Fruit fly (Drosophila melanogaster): Measurements from ENCODE around the gene CG9281.

CG9281 gene

DNA sequence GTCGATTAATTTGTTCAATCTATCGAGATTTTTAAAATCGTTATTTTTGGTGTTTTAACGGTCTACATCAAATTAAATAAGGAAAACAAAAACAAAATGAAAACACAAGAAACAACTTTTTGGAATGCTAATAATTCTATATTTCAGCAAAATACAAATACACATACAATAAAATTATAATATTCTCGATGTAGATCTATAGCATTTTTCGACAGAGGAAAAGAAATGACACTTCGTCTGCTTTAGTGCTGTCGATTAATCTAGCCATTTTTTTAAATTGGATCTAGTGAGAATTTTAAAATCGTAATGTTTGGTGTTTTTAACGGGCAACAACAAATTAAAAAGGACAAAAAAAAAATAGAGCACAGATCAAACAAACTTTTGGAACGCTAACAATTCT is 26.8 kb upstream of the CG9281 start, which contains the start of gene Arp6:
Arp6 (minus strand) TSS at position 11 of the 400 bp plus-strand sequence.
- TF ChIP-seq insv (optimal IDR thresholded peaks at IDR 0.05) (no peak), Sin3A (optimal IDR thresholded peaks at IDR 0.05) (no peak), Myc (optimal IDR thresholded peaks at IDR 0.05) (no peak), h (optimal IDR thresholded peaks at IDR 0.05) (no peak), psq (optimal IDR thresholded peaks at IDR 0.05) (no peak), ttk (optimal IDR thresholded peaks at IDR 0.05) (no peak)

DNA sequence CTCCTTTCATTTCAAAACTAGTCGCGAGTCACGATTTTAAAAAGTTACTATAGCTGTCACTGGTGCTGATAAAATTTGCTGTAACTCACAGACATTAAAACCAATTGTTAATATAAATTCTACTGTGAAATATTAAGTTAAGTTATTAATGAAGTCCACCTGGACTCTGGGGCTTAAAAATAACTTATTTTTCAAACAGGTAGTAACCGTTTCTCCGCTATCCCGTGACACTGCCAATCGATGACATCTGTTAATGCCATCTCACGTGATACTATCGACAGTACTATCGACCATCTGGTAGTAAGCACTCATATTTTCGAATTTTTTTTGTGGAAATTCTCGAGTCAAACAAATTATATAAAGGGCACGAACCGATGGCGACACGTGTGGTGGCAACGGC is 23.7 kb upstream of the CG9281 start, which contains the start of the genes CG12379 and MagR:
CG12379 (minus strand) TSS at position 2 of the 400 bp plus-strand sequence.
MagR (plus strand) TSS at position 276 of the 400 bp plus-strand sequence.
- TF ChIP-seq ttk (optimal IDR thresholded peaks at IDR 0.05) (no peak), h (optimal IDR thresholded peaks at IDR 0.05) (no peak), Myc (optimal IDR thresholded peaks at IDR 0.05) (no peak), Sin3A (optimal IDR thresholded peaks at IDR 0.05) (no peak), psq (optimal IDR thresholded peaks at IDR 0.05) (no peak), insv (optimal IDR thresholded peaks at IDR 0.05) (no peak)

- TF ChIP-seq h (optimal IDR thresholded peaks at IDR 0.05) (no peak), ttk (optimal IDR thresholded peaks at IDR 0.05) (no peak), Sin3A (optimal IDR thresholded peaks at IDR 0.05) (no peak), insv (optimal IDR thresholded peaks at IDR 0.05) (no peak), psq (optimal IDR thresholded peaks at IDR 0.05) (no peak), Myc (optimal IDR thresholded peaks at IDR 0.05) (no peak)
These were observed 23.0 kb upstream of the CG9281 start for dm6 chrX:15733192-15733892.

DNA sequence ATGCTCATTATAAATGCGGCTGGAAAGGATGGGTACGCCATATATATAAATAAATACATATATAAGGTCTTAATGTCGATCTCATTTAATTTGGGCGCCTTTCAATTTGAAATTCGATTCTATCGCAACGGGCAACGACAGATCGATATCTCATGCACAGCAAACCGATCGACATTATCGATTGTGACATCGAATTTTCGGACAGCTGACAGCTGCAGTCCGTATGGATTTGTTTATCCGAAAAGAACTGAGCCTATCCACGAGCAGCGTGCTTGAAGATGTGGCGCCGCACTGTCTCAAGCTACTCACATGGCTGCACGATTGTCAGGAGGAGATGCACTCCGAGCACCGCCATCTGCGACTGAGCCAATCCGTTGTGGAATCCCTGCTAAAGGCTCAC is 21.6 kb upstream of the CG9281 start, which contains the start of gene CG8191:
CG8191 (plus strand) TSS at position 211 of the 400 bp plus-strand sequence.
- no peak for TF ChIP-seq ttk (optimal IDR thresholded peaks at IDR 0.05)
- no peak for TF ChIP-seq h (optimal IDR thresholded peaks at IDR 0.05)
- no peak for TF ChIP-seq insv (optimal IDR thresholded peaks at IDR 0.05)
- no peak for TF ChIP-seq Myc (optimal IDR thresholded peaks at IDR 0.05)
- TF ChIP-seq psq (optimal IDR thresholded peaks at IDR 0.05), result no peak
- TF ChIP-seq Sin3A (optimal IDR thresholded peaks at IDR 0.05), result no peak

dm6 chrX:15712409-15712808 is 2.1 kb upstream of the CG9281 start, which contains the start of gene HUWE1:
HUWE1 (plus strand) TSS chrX:15712628.
- TF ChIP-seq Myc (optimal IDR thresholded peaks at IDR 0.05) (no peak), ttk (optimal IDR thresholded peaks at IDR 0.05) (no peak), insv (optimal IDR thresholded peaks at IDR 0.05) (no peak)

dm6 chrX:15710751-15711179 is 426 bp upstream of the CG9281 start:
- TF ChIP-seq Myc (optimal IDR thresholded peaks at IDR 0.05) (no peak), Sin3A (optimal IDR thresholded peaks at IDR 0.05) (no peak), psq (optimal IDR thresholded peaks at IDR 0.05) (no peak), ttk (optimal IDR thresholded peaks at IDR 0.05) (no peak), h (optimal IDR thresholded peaks at IDR 0.05) (no peak), insv (optimal IDR thresholded peaks at IDR 0.05) (no peak)

DNA sequence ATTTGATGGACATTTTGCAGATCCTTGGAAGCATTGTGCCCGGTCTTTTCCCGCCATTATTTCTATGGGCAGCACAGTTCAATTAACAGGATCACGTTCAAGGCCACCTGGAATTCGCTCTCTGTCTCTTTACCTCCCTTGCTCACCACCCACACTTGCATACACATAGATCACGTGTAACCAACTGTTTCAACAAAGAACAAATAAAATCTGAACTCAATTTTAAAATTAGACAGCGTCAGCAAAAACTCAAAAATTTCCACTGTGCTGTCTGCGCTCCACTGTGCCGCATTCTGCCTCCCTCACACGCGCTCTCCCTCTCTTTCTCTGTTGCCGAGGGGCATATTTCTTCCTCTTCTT is 735 bp downstream of the CG9281 start:
- TF ChIP-seq insv (optimal IDR thresholded peaks at IDR 0.05), result no peak
- TF ChIP-seq h (optimal IDR thresholded peaks at IDR 0.05), result no peak
- no peak for TF ChIP-seq Myc (optimal IDR thresholded peaks at IDR 0.05)
- no peak for TF ChIP-seq ttk (optimal IDR thresholded peaks at IDR 0.05)
- no peak for TF ChIP-seq psq (optimal IDR thresholded peaks at IDR 0.05)
- no peak for TF ChIP-seq Sin3A (optimal IDR thresholded peaks at IDR 0.05)

DNA sequence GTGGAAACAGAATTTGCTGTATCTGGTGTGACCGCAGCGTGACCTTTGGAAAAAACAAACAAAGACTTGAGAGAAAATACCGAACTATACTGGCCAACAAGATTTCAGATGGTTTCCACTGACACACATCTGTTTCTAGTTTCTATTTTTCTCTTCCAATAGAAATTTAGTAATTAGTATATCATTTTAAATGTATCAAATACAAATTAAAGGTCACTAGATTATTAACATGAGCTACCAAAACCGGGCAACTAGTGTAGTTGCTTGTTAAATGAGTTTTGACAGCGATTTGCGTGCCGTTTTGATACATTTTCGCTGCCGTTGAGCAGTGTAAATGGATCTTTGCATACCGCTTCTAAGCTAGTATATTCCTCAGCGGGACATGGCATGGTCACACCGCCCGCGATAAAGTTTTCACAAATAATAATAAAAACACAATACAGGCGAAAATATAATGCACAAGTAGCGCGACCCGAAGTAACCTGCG is 6.6 kb downstream of the CG9281 start, which contains the start of the genes Pis and Hap40:
Pis (minus strand) TSS at position 51 of the 487 bp plus-strand sequence.
Hap40 (plus strand) TSS at position 406 of the 487 bp plus-strand sequence.
- no peak for TF ChIP-seq insv (optimal IDR thresholded peaks at IDR 0.05)
- TF ChIP-seq psq (optimal IDR thresholded peaks at IDR 0.05), result no peak
- TF ChIP-seq Sin3A (optimal IDR thresholded peaks at IDR 0.05), result no peak
- no peak for TF ChIP-seq ttk (optimal IDR thresholded peaks at IDR 0.05)

- no peak for TF ChIP-seq psq (optimal IDR thresholded peaks at IDR 0.05)
- TF ChIP-seq Myc (optimal IDR thresholded peaks at IDR 0.05), result no peak
- no peak for TF ChIP-seq insv (optimal IDR thresholded peaks at IDR 0.05)
- no peak for TF ChIP-seq ttk (optimal IDR thresholded peaks at IDR 0.05)
- no peak for TF ChIP-seq h (optimal IDR thresholded peaks at IDR 0.05)
- TF ChIP-seq Sin3A (optimal IDR thresholded peaks at IDR 0.05), result no peak
These were observed 9.3 kb downstream of the CG9281 start, which contains the start of gene CG9240 for dm6 chrX:15701047-15701446. CG9240 (minus strand) TSS chrX:15701259.

DNA sequence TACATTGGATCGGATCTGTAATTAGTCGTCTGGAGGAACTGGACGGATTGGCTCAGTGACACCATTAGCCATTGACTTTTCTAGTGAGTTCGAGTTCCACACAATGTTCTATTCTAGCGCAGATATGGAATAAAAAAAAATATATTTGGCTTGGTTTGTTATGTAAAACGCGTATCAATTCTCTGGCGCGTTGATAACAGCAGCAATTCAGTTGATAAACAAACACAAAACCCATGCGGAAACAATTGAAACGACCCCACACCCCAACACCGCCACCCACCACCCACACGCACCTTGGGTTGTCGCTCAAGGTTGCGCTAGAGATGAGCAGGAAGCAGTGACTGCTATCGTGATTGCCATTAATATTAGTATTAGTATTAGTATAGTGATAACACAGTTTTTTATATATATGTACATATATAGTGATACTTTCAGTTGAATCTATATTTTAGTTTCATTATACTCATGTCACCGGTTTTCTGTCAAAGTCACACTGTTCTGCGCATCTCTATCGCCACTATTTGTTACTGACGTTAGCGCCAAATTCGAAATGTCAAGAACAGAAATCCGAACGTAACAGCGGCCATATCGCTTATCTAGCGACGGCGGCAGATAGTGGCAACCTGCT is 12.6 kb downstream of the CG9281 start:
- TF ChIP-seq ttk (optimal IDR thresholded peaks at IDR 0.05), result no peak
- TF ChIP-seq Myc (optimal IDR thresholded peaks at IDR 0.05), result no peak
- no peak for TF ChIP-seq Sin3A (optimal IDR thresholded peaks at IDR 0.05)
- TF ChIP-seq insv (optimal IDR thresholded peaks at IDR 0.05), result no peak
- no peak for TF ChIP-seq h (optimal IDR thresholded peaks at IDR 0.05)
- no peak for TF ChIP-seq psq (optimal IDR thresholded peaks at IDR 0.05)

DNA sequence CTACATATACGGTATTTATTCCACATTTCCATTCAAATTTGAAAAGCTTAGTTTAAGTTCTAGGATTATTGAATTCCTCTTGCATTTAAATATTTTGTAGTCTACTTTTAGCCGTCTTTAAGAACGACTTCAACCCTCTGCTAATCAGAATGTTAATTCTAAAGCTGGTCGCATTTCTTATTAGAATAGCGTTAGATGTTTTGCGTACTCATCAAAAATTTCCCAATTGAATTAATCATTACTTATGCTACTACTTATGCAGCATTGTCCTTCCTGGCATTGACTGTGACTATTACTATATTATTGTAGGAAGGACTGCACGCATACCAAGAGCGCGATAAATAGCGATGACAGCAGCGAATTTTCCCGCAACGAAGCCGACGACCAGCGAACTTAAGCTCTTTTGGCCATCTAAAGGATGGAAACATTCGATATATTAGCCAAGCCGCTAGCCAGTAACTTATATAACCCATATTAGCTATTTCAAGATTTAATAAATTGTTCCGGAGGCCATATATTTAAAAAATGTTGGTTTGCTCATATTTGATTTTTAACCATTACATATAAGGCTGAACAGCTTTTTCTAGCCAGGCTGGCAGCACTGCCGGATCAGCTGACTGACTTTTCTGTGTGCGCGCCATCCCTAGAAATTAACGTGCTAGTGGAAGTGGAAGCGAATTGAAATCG is 13.3 kb downstream of the CG9281 start, which contains the start of gene CG8128:
CG8128 (plus strand) TSS at position 641 of the 687 bp plus-strand sequence.
- TF ChIP-seq psq (optimal IDR thresholded peaks at IDR 0.05), result no peak
- TF ChIP-seq Sin3A (optimal IDR thresholded peaks at IDR 0.05), result no peak
- no peak for TF ChIP-seq h (optimal IDR thresholded peaks at IDR 0.05)

dm6 chrX:15688757-15689156 is 21.6 kb downstream of the CG9281 start, which contains the start of gene CG15599:
CG15599 (minus strand) TSS chrX:15688857.
- TF ChIP-seq Myc (optimal IDR thresholded peaks at IDR 0.05) (no peak), insv (optimal IDR thresholded peaks at IDR 0.05) (no peak), ttk (optimal IDR thresholded peaks at IDR 0.05) (no peak), h (optimal IDR thresholded peaks at IDR 0.05) (no peak), Sin3A (optimal IDR thresholded peaks at IDR 0.05) (no peak), psq (optimal IDR thresholded peaks at IDR 0.05) (no peak)
